Worm (Caenorhabditis elegans): ENCODE results near the gene sod-1.

sod-1 gene

ce11 chrII:7001405-7001804 lies 27.7 kb upstream of the sod-1 start (continued):
- TF ChIP-seq ceh-9 (tag; optimal IDR thresholded peaks at IDR 0.05): peak; percentile 41
- TF ChIP-seq npax-4 (tag; optimal IDR thresholded peaks at IDR 0.05): peak; percentile 26
- TF ChIP-seq eyg-1 (tag; optimal IDR thresholded peaks at IDR 0.05): peak; percentile 68
- TF ChIP-seq ahr-1 (tag; optimal IDR thresholded peaks at IDR 0.05): peak; percentile 34
- peak; percentile 63 for TF ChIP-seq ztf-16 (tag; optimal IDR thresholded peaks at IDR 0.05)
- TF ChIP-seq lin-11 (tag; optimal IDR thresholded peaks at IDR 0.05): peak; percentile 75
- TF ChIP-seq C38D4.7 (GFP tag; optimal IDR thresholded peaks at IDR 0.05): peak; percentile 78
- TF ChIP-seq dve-1 (tag; optimal IDR thresholded peaks at IDR 0.05): peak; percentile 33
- TF ChIP-seq ttx-3 (tag; optimal IDR thresholded peaks at IDR 0.05): peak; percentile 70
- peak; percentile 66 for TF ChIP-seq hlh-15 (tag; optimal IDR thresholded peaks at IDR 0.05)
- peak; percentile 22 for TF ChIP-seq K09A11.1 (tag; optimal IDR thresholded peaks at IDR 0.05; ENCODE audit: insufficient read depth)
- TF ChIP-seq tbx-2 (tag; optimal IDR thresholded peaks at IDR 0.05): peak; percentile 50
- TF ChIP-seq ceh-31 (tag; optimal IDR thresholded peaks at IDR 0.05): peak; percentile 21
- TF ChIP-seq nhr-232 (tag; optimal IDR thresholded peaks at IDR 0.05): peak; percentile 77
- peak; percentile 65 for TF ChIP-seq dmd-4 (tag; optimal IDR thresholded peaks at IDR 0.05; ENCODE audit: borderline replicate concordance)
- TF ChIP-seq hlh-13 (GFP tag; optimal IDR thresholded peaks at IDR 0.05): peak; percentile 72
- peak; percentile 85 for TF ChIP-seq pha-2 (tag; optimal IDR thresholded peaks at IDR 0.05)
- peak; percentile 18 for TF ChIP-seq mec-3 (tag; optimal IDR thresholded peaks at IDR 0.05; ENCODE audit: borderline replicate concordance)
- peak; percentile 74 for TF ChIP-seq sdc-2 (tag; optimal IDR thresholded peaks at IDR 0.05)
- TF ChIP-seq unc-86 (tag; optimal IDR thresholded peaks at IDR 0.05): peak; percentile 68
- peak; percentile 34 for TF ChIP-seq ceh-34 (tag; optimal IDR thresholded peaks at IDR 0.05)
- TF ChIP-seq tbx-7 (tag; optimal IDR thresholded peaks at IDR 0.05): peak; percentile 15
- peak; percentile 42 for TF ChIP-seq C08G9.2 (tag; optimal IDR thresholded peaks at IDR 0.05)
- peak; percentile 87 for TF ChIP-seq ceh-19 (GFP tag; optimal IDR thresholded peaks at IDR 0.05)
- TF ChIP-seq Y22D7AL.16 (tag; optimal IDR thresholded peaks at IDR 0.05): peak; percentile 70
- peak; percentile 50 for TF ChIP-seq rnt-1 (tag; optimal IDR thresholded peaks at IDR 0.05)
- TF ChIP-seq ceh-2 (tag; optimal IDR thresholded peaks at IDR 0.05): peak; percentile 50
- TF ChIP-seq sox-2 (GFP tag; IDR thresholded peaks at IDR 0.05): peak; percentile 74
- peak; percentile 73; the same call in 1 of the 2 replicates for TF ChIP-seq ceh-45 (GFP tag; IDR thresholded peaks at IDR 0.05)
- peak; percentile 30 for TF ChIP-seq elt-4 (tag; optimal IDR thresholded peaks at IDR 0.05)
- TF ChIP-seq ceh-18 (tag; optimal IDR thresholded peaks at IDR 0.05): peak; percentile 28
- TF ChIP-seq F13H6.1 (tag; optimal IDR thresholded peaks at IDR 0.05): peak; percentile 41

- TF ChIP-seq T23F11.4 (GFP tag; optimal IDR thresholded peaks at IDR 0.05) (no peak), ceh-18 (tag; optimal IDR thresholded peaks at IDR 0.05) (no peak), unc-55 (GFP tag; optimal IDR thresholded peaks at IDR 0.05) (no peak), ets-4 (tag; optimal IDR thresholded peaks at IDR 0.05) (no peak), K02D7.2 (tag; optimal IDR thresholded peaks at IDR 0.05) (no peak), elt-4 (tag; optimal IDR thresholded peaks at IDR 0.05) (no peak), ceh-31 (tag; optimal IDR thresholded peaks at IDR 0.05) (no peak), che-1 (tag; optimal IDR thresholded peaks at IDR 0.05) (no peak), odd-2 (tag; optimal IDR thresholded peaks at IDR 0.05) (no peak), dve-1 (tag; optimal IDR thresholded peaks at IDR 0.05) (no peak), pha-2 (tag; optimal IDR thresholded peaks at IDR 0.05) (no peak), hlh-8 (tag; optimal IDR thresholded peaks at IDR 0.05) (no peak), zip-5 (tag; optimal IDR thresholded peaks at IDR 0.05) (no peak), K09A11.1 (tag; optimal IDR thresholded peaks at IDR 0.05; ENCODE audit: insufficient read depth) (no peak), F13H6.1 (tag; optimal IDR thresholded peaks at IDR 0.05) (no peak), ceh-2 (tag; optimal IDR thresholded peaks at IDR 0.05) (no peak), pros-1 (tag; optimal IDR thresholded peaks at IDR 0.05) (no peak), tbx-7 (tag; optimal IDR thresholded peaks at IDR 0.05) (no peak), elt-2 (tag; optimal IDR thresholded peaks at IDR 0.05) (no peak), pat-9 (tag; optimal IDR thresholded peaks at IDR 0.05) (no peak)
These were observed 21.9 kb upstream of the sod-1 start for ce11 chrII:6995583-6995982.

Measured in whole organism, late embryonic.